Worm (Caenorhabditis elegans): ENCODE data around the gene col-108.
A peak's percentile ranks its signal among the peaks of the same experiment; 100 is the strongest.

col-108 gene

DNA sequence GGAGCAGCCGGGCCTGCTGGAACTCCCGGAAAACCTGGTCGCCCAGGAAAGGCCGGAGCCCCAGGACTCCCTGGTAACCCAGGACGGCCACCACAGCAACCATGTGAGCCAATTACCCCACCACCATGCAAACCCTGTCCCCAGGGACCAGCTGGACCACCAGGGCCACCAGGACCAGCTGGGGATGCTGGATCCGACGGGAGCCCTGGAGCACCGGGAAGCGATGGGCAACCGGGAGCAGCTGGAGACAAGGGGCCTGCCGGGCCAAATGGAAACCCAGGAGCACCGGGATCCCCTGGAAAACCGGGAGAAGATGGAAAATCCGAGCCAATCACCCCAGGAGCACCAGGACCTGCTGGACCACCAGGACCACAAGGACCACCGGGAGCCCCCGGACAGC, 686 bp downstream of the col-108 start:
- TF ChIP-seq nhr-102 (tag; optimal IDR thresholded peaks at IDR 0.05) = no peak
- no peak for TF ChIP-seq nhr-42 (GFP tag; IDR thresholded peaks at IDR 0.05)
- no peak for TF ChIP-seq ces-1 (GFP tag; optimal IDR thresholded peaks at IDR 0.05)
- no peak for TF ChIP-seq snpc-4 (tag; optimal IDR thresholded peaks at IDR 0.05)
- no peak for TF ChIP-seq ZK546.5 (tag; optimal IDR thresholded peaks at IDR 0.05)
- no peak for TF ChIP-seq mep-1 (tag; optimal IDR thresholded peaks at IDR 0.05)
- no peak for TF ChIP-seq lin-15B (tag; optimal IDR thresholded peaks at IDR 0.05)
- TF ChIP-seq pqm-1 (tag; optimal IDR thresholded peaks at IDR 0.05) = no peak
- peak; percentile 20; the same call in 1 of the 2 replicates for TF ChIP-seq pha-4 (GFP tag; IDR thresholded peaks at IDR 0.05)
- TF ChIP-seq pha-4 (tag; optimal IDR thresholded peaks at IDR 0.05) = no peak
- TF ChIP-seq set-16 (GFP tag; IDR thresholded peaks at IDR 0.05) = peak; percentile 98
- TF ChIP-seq mdt-29 (GFP tag; IDR thresholded peaks at IDR 0.05) = no peak
- no peak for TF ChIP-seq madf-9 (GFP tag; conservative IDR thresholded peaks at IDR 0.05)
- TF ChIP-seq nhr-6 (tag; optimal IDR thresholded peaks at IDR 0.05) = no peak
- TF ChIP-seq Y105C5A.15 (GFP tag; IDR thresholded peaks at IDR 0.05) = no peak
- TF ChIP-seq Y75B8A.6 (GFP tag; IDR thresholded peaks at IDR 0.05) = no peak
- no peak for TF ChIP-seq lin-38 (GFP tag; IDR thresholded peaks at IDR 0.05)
- no peak for TF ChIP-seq unc-39 (tag; optimal IDR thresholded peaks at IDR 0.05)
- no peak for TF ChIP-seq zag-1 (tag; optimal IDR thresholded peaks at IDR 0.05)
- TF ChIP-seq T26A8.4 (GFP tag; IDR thresholded peaks at IDR 0.05) = no peak
- peak; percentile 10 for TF ChIP-seq spr-3 (GFP tag; optimal IDR thresholded peaks at IDR 0.05)
- no peak for TF ChIP-seq gei-8 (GFP tag; optimal IDR thresholded peaks at IDR 0.05)
- 0 out of 4 replicates have a peak, but pooled peaks of 1 of the 2 experiments have one; percentile 11 for TF ChIP-seq madf-5 (GFP tag; IDR thresholded peaks at IDR 0.05)
- TF ChIP-seq nhr-10 (tag; optimal IDR thresholded peaks at IDR 0.05) = no peak
- peak; percentile 50; the same call in 1 of the 2 replicates for TF ChIP-seq egl-43 (GFP tag; IDR thresholded peaks at IDR 0.05)
- no peak for TF ChIP-seq lir-3 (tag; optimal IDR thresholded peaks at IDR 0.05)
- TF ChIP-seq aha-1 (tag) = peak; percentile 19
- no peak for TF ChIP-seq dmd-6 (GFP tag; IDR thresholded peaks at IDR 0.05)
- no peak for TF ChIP-seq daf-16 (GFP tag; optimal IDR thresholded peaks at IDR 0.05)
- TF ChIP-seq daf-16 (tag; optimal IDR thresholded peaks at IDR 0.05) = no peak
- TF ChIP-seq aly-2 (tag; optimal IDR thresholded peaks at IDR 0.05) = no peak
- TF ChIP-seq daf-19 (GFP tag; conservative IDR thresholded peaks at IDR 0.05) = no peak
- no peak for TF ChIP-seq mxl-3 (GFP tag; optimal IDR thresholded peaks at IDR 0.05)
- TF ChIP-seq lin-29 (GFP tag; IDR thresholded peaks at IDR 0.05) = no peak
- no peak for TF ChIP-seq egl-27 (tag; optimal IDR thresholded peaks at IDR 0.05)

DNA sequence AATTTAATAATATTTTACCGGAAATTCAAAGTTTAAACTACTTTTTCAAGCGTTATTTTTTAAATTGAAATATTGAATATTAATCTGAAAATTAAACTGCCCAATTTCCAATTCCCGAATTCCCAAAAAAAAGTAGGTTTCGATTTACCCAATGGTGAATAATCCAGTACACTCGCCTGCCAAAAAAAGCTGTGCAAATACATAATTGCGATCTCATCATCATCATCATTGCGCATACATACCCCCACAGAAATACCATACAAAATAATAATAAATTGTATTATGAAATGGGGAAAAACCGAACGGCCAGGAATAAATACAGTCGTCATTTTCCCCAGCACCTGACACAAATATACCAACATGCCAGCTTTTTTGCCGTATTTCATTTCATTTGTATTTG, 3.5 kb downstream of the col-108 start, which contains the start of gene Y41D4A.1:
TSS of gene Y41D4A.1 (plus strand) at position 301 of the 400 bp plus-strand sequence.
- no peak for TF ChIP-seq daf-16 (GFP tag; optimal IDR thresholded peaks at IDR 0.05)
- TF ChIP-seq daf-16 (tag; optimal IDR thresholded peaks at IDR 0.05) = no peak

DNA sequence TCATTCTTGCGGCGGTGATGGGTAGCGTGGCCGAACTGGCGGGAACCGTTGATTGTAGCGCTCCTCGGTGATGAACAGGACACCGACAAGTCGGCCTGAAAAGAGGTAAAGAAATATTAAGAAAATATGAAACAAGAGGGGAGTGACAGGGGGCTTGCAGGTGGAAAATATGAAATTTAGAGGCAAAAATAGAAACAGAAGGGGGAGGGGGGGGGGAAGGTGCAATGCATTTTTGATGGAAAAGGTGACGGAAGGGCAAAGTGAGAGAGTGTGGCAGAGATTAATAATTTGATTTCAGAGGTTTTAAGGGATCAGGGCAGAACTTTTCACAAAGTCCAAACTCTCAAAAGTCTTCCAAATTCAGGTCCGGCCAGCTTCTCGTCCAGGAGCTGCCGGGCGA, 13.2 kb downstream of the col-108 start, which contains the start of gene frpr-19:
TSS of gene frpr-19 (minus strand) at position 101 of the 400 bp plus-strand sequence.
- TF ChIP-seq set-16 (GFP tag; IDR thresholded peaks at IDR 0.05) (peak; percentile 23; the same call in 1 of the 2 replicates), nhr-111 (GFP tag; optimal IDR thresholded peaks at IDR 0.05) (no peak), unc-62 (GFP tag; optimal IDR thresholded peaks at IDR 0.05 in 1 of 2) (peak in 1 of 2 experiments; percentile 42), unc-62 (tag; optimal IDR thresholded peaks at IDR 0.05) (no peak), zip-11 (GFP tag; IDR thresholded peaks at IDR 0.05) (no peak), F49E8.2 (tag; optimal IDR thresholded peaks at IDR 0.05; ENCODE audit: borderline replicate concordance) (no peak)

Data from whole organism, L4 larva.